Fruit fly (Drosophila melanogaster): ENCODE data around the gene karr.

karr gene

DNA sequence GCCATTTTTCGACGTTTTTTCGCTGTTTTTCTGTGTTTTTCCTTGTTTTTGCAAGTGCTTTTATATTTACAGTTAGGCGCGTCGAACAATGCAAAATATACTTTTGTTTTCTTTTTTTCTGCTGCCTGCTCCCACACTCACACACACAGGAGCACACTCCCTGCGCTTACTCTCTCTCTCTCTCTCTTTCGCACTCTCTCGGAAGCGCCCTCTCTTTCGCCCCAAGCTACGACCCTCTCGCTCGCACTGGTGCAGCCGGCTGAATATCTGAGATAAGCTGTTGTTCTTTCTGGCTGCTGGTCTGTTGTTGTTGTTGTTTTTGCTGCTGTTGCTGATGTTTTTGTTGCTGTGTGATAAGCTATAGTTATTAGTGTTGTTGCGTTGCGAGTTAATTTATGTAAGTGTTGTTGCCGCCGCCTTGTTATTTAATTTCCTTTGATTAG is 48.6 kb upstream of the karr start (continued):
- TF ChIP-seq hth (optimal IDR thresholded peaks at IDR 0.05) (no peak), gfzf (GFP tag; optimal IDR thresholded peaks at IDR 0.05) (no peak), mirr (GFP tag; optimal IDR thresholded peaks at IDR 0.05) (peak; percentile 25), CG4282 (GFP tag; optimal IDR thresholded peaks at IDR 0.05) (no peak), sd (tag; optimal IDR thresholded peaks at IDR 0.05) (peak; percentile 7), Bgb (GFP tag; IDR thresholded peaks at IDR 0.05; ENCODE audit: partially characterized antibody) (no peak), yki (optimal IDR thresholded peaks at IDR 0.05) (peak; percentile 23), CG34376 (GFP tag; optimal IDR thresholded peaks at IDR 0.05) (peak; percentile 46), ERR (GFP tag; optimal IDR thresholded peaks at IDR 0.05) (no peak), Stat92E (GFP tag; optimal IDR thresholded peaks at IDR 0.05) (peak in 1 of 3 experiments; percentile 73), fd3F (GFP tag; optimal IDR thresholded peaks at IDR 0.05) (no peak), oc (tag; optimal IDR thresholded peaks at IDR 0.05) (peak; percentile 45), CG1603 (tag; optimal IDR thresholded peaks at IDR 0.05) (no peak), Dip3 (GFP tag; optimal IDR thresholded peaks at IDR 0.05) (no peak), CG8478 (optimal IDR thresholded peaks at IDR 0.05) (peak; percentile 79), zen (tag; optimal IDR thresholded peaks at IDR 0.05) (no peak), CG7928 (GFP tag; optimal IDR thresholded peaks at IDR 0.05) (no peak), tx (GFP tag; optimal IDR thresholded peaks at IDR 0.05) (no peak), onecut (GFP tag; IDR thresholded peaks at IDR 0.05) (no peak), CG18011 (GFP tag; optimal IDR thresholded peaks at IDR 0.05) (no peak)

DNA sequence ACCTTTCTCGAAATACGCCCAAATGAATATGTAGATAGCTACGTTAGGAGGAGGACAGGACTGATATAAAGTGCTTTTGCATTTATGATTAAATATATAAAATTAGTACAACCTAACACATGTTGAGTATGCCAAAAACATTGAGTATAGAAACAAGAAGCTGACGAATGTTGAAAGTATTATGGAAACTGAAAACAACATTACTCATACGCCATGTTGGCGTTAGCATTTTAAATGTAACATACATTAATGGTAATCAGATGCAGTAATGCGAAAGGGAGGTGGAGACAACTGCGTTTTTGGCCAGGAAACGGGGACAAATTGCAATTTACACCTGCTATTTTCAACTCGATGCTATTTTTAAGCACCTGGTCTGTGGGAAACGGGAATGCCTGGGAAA is 48.1 kb upstream of the karr start:
- TF ChIP-seq ems (GFP tag; optimal IDR thresholded peaks at IDR 0.05) (no peak), sens (GFP tag) (peak; percentile 59), CG9797 (GFP tag; optimal IDR thresholded peaks at IDR 0.05) (no peak), grau (tag; optimal IDR thresholded peaks at IDR 0.05) (no peak), tgo (GFP tag; IDR thresholded peaks at IDR 0.05) (no peak), CG1603 (tag; optimal IDR thresholded peaks at IDR 0.05) (no peak), az2 (GFP tag; optimal IDR thresholded peaks at IDR 0.05) (no peak), cwo (GFP tag; optimal IDR thresholded peaks at IDR 0.05) (no peak), slp2 (GFP tag; optimal IDR thresholded peaks at IDR 0.05) (no peak), prd (optimal IDR thresholded peaks at IDR 0.05) (no peak), prd (GFP tag; IDR thresholded peaks at IDR 0.05) (no peak), Hsf (GFP tag; optimal IDR thresholded peaks at IDR 0.05) (no peak), CG7372 (GFP tag; IDR thresholded peaks at IDR 0.05) (peak; percentile 52; the same call in 1 of the 2 replicates), CG6813 (GFP tag; optimal IDR thresholded peaks at IDR 0.05) (no peak), CG6254 (GFP tag; optimal IDR thresholded peaks at IDR 0.05) (no peak), wek (GFP tag; optimal IDR thresholded peaks at IDR 0.05) (no peak), Gug (GFP tag; IDR thresholded peaks at IDR 0.05) (no peak)

DNA sequence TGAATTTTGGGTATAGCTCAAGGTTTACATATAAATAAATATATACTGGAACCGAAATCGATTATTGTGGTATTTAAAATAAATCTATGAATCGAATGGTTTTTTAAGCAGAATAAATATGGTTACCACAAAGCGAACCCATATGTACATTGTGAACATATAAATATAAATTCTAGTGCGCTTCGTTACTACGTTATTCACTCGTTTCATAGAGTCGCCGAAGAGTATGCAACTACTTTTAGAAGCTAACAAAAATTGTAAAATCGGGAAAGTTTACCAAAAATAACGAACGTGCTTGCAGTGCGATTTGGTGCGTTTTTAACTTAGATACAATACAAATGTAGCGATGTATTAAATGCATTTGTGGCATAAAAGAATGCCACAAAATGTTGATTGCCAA is 45.6 kb upstream of the karr start:
- TF ChIP-seq Adf1 (GFP tag; IDR thresholded peaks at IDR 0.05) (no peak), CG33213 (GFP tag; optimal IDR thresholded peaks at IDR 0.05) (no peak), CG11504 (tag; optimal IDR thresholded peaks at IDR 0.05) (no peak), nerfin-1 (tag; optimal IDR thresholded peaks at IDR 0.05) (no peak), seq (GFP tag; IDR thresholded peaks at IDR 0.05) (no peak), dan (GFP tag; IDR thresholded peaks at IDR 0.05) (no peak), NC2β (GFP tag; optimal IDR thresholded peaks at IDR 0.05) (no peak), mam (GFP tag; optimal IDR thresholded peaks at IDR 0.05) (no peak), Asciz (GFP tag; optimal IDR thresholded peaks at IDR 0.05) (no peak), CG10654 (GFP tag; optimal IDR thresholded peaks at IDR 0.05) (no peak), Meics (GFP tag; optimal IDR thresholded peaks at IDR 0.05) (peak; percentile 91), sens (GFP tag) (peak; percentile 4), CG15514 (GFP tag; optimal IDR thresholded peaks at IDR 0.05) (no peak), B-H2 (GFP tag; optimal IDR thresholded peaks at IDR 0.05) (no peak), hb (GFP tag; IDR thresholded peaks at IDR 0.05; ENCODE audit: partially characterized antibody) (no peak)

Measured in whole organism, embryonic.